Worm (Caenorhabditis elegans): ENCODE results near the gene M01H9.5.
A peak's percentile ranks its signal among the peaks of the same experiment; 100 is the strongest.

Gene M01H9.5

DNA sequence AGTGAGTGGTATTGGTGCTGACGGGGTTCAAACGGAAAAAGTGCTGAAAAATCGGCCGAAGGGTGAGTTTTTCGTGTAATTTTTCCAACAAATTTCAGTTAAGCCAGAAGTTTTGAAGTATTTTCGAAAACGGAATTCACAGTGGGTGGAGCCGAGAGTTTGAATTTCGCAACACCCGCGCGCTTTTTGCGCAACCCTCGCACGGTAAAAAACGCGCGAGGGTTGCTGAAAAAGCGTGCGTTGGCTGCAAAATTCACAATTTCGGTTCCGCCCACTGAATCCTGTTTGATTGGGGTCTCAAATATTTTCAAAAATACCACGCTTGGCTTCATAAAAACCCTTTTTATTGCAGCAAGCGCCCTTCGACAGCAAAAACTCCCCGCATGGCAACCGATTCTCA lies 17.9 kb upstream of the M01H9.5 start (continued):
- TF ChIP-seq F57C9.4 (tag; optimal IDR thresholded peaks at IDR 0.05) = no peak
- no peak for TF ChIP-seq ets-4 (GFP tag; optimal IDR thresholded peaks at IDR 0.05)
- no peak for TF ChIP-seq lin-40 (tag; optimal IDR thresholded peaks at IDR 0.05)
- no peak for TF ChIP-seq ekl-4 (GFP tag; IDR thresholded peaks at IDR 0.05)
- TF ChIP-seq madf-10 (tag; optimal IDR thresholded peaks at IDR 0.05) = no peak
- no peak for TF ChIP-seq Y56A3A.18 (GFP tag; IDR thresholded peaks at IDR 0.05)
- no peak for TF ChIP-seq nhr-80 (tag; optimal IDR thresholded peaks at IDR 0.05)
- TF ChIP-seq cebp-1 (GFP tag; IDR thresholded peaks at IDR 0.05) = no peak
- peak; percentile 91 for TF ChIP-seq cebp-1 (tag; optimal IDR thresholded peaks at IDR 0.05)
- TF ChIP-seq egl-18 (GFP tag; IDR thresholded peaks at IDR 0.05) = no peak
- no peak for TF ChIP-seq bed-1 (GFP tag; IDR thresholded peaks at IDR 0.05)
- TF ChIP-seq zim-3 (tag; optimal IDR thresholded peaks at IDR 0.05) = no peak
- no peak for TF ChIP-seq fkh-3 (tag; optimal IDR thresholded peaks at IDR 0.05)
- no peak for TF ChIP-seq ama-1 (optimal IDR thresholded peaks at IDR 0.05)
- TF ChIP-seq ama-1 (GFP tag; optimal IDR thresholded peaks at IDR 0.05) = no peak
- TF ChIP-seq Y53F4B.3 (GFP tag; IDR thresholded peaks at IDR 0.05) = no peak
- TF ChIP-seq nhr-179 (tag; optimal IDR thresholded peaks at IDR 0.05) = no peak
- no peak for TF ChIP-seq pha-4 (tag; optimal IDR thresholded peaks at IDR 0.05)
- TF ChIP-seq lsl-1 (GFP tag; optimal IDR thresholded peaks at IDR 0.05) = peak; percentile 58
- TF ChIP-seq cebp-2 (GFP tag; IDR thresholded peaks at IDR 0.05) = no peak
- no peak for TF ChIP-seq ztf-18 (tag; optimal IDR thresholded peaks at IDR 0.05)
- TF ChIP-seq rpc-1 (optimal IDR thresholded peaks at IDR 0.05) = peak; percentile 19
- no peak for TF ChIP-seq rpc-1 (tag; optimal IDR thresholded peaks at IDR 0.05)
- no peak for TF ChIP-seq unc-62 (GFP tag; optimal IDR thresholded peaks at IDR 0.05)
- TF ChIP-seq egl-44 (GFP tag; IDR thresholded peaks at IDR 0.05) = no peak
- TF ChIP-seq rcor-1 (GFP tag; IDR thresholded peaks at IDR 0.05) = peak; percentile 18; the same call in 1 of the 2 replicates
- no peak for TF ChIP-seq ceh-58 (GFP tag; IDR thresholded peaks at IDR 0.05)
- no peak for TF ChIP-seq attf-5 (GFP tag; optimal IDR thresholded peaks at IDR 0.05)
- no peak for TF ChIP-seq somi-1 (GFP tag; optimal IDR thresholded peaks at IDR 0.05)
- TF ChIP-seq dpl-1 (GFP tag; optimal IDR thresholded peaks at IDR 0.05) = peak; percentile 30
- no peak for TF ChIP-seq ztf-25 (GFP tag; IDR thresholded peaks at IDR 0.05)
- 0 out of 2 replicates have a peak, but pooled peaks have one; percentile 42 for TF ChIP-seq mcd-1 (GFP tag; IDR thresholded peaks at IDR 0.05)
- no peak for TF ChIP-seq nhr-27 (tag; optimal IDR thresholded peaks at IDR 0.05)
- no peak for TF ChIP-seq ztf-22 (GFP tag; optimal IDR thresholded peaks at IDR 0.05)
- no peak for TF ChIP-seq athp-1 (tag; optimal IDR thresholded peaks at IDR 0.05)
- no peak for TF ChIP-seq ZK185.1 (tag; optimal IDR thresholded peaks at IDR 0.05; ENCODE audit: poor library complexity, severe bottlenecking)
- no peak for TF ChIP-seq ccch-3 (GFP tag; optimal IDR thresholded peaks at IDR 0.05)
- no peak for TF ChIP-seq sea-2 (GFP tag; IDR thresholded peaks at IDR 0.05)
- no peak for TF ChIP-seq him-1 (tag; optimal IDR thresholded peaks at IDR 0.05)
- TF ChIP-seq nfya-2 (GFP tag; IDR thresholded peaks at IDR 0.05) = no peak
- no peak for TF ChIP-seq ztf-6 (GFP tag; IDR thresholded peaks at IDR 0.05)
- no peak for TF ChIP-seq madf-3 (GFP tag; IDR thresholded peaks at IDR 0.05)
- TF ChIP-seq chd-7 (tag; optimal IDR thresholded peaks at IDR 0.05) = no peak
- TF ChIP-seq gei-17 (GFP tag; optimal IDR thresholded peaks at IDR 0.05) = no peak
- TF ChIP-seq ceh-100 (GFP tag; IDR thresholded peaks at IDR 0.05) = no peak
- TF ChIP-seq lir-1 (GFP tag; conservative IDR thresholded peaks at IDR 0.05) = no peak
- TF ChIP-seq zfh-2 (GFP tag; conservative IDR thresholded peaks at IDR 0.05) = 0 out of 2 replicates have a peak, but pooled peaks have one; percentile 13
- TF ChIP-seq mxl-1 (tag; optimal IDR thresholded peaks at IDR 0.05) = no peak
- TF ChIP-seq lag-1 (GFP tag; IDR thresholded peaks at IDR 0.05) = no peak
- no peak for TF ChIP-seq nhr-90 (tag; optimal IDR thresholded peaks at IDR 0.05)
- TF ChIP-seq attf-6 (GFP tag; IDR thresholded peaks at IDR 0.05) = no peak
- no peak for TF ChIP-seq atf-7 (tag; optimal IDR thresholded peaks at IDR 0.05)
